Fruit fly (Drosophila melanogaster): Measurements from ENCODE around the gene CG17271.

Gene CG17271

dm6 chr3R:20830153-20830695 lies 8.6 kb upstream of the CG17271 start, which contains the start of gene Adss (continued):
- TF ChIP-seq Blimp-1 (GFP tag; optimal IDR thresholded peaks at IDR 0.05) (no peak), gro (GFP tag; optimal IDR thresholded peaks at IDR 0.05) (peak; percentile 51), ssp (GFP tag; IDR thresholded peaks at IDR 0.05) (no peak), Ssrp (tag; optimal IDR thresholded peaks at IDR 0.05) (no peak), Optix (GFP tag; IDR thresholded peaks at IDR 0.05) (no peak), ara (GFP tag; IDR thresholded peaks at IDR 0.05) (0 out of 2 replicates have a peak, but pooled peaks have one; percentile 41), nom (GFP tag; optimal IDR thresholded peaks at IDR 0.05) (peak; percentile 45), CG3838 (GFP tag; optimal IDR thresholded peaks at IDR 0.05) (no peak), CG10267 (tag; optimal IDR thresholded peaks at IDR 0.05) (peak; percentile 18), Hmx (GFP tag; optimal IDR thresholded peaks at IDR 0.05) (no peak), CG8944 (GFP tag; optimal IDR thresholded peaks at IDR 0.05) (no peak), insv (GFP tag; optimal IDR thresholded peaks at IDR 0.05) (peak in 1 of 2 experiments; percentile 6), BtbVII (GFP tag; optimal IDR thresholded peaks at IDR 0.05) (peak; percentile 43), grn (GFP tag; optimal IDR thresholded peaks at IDR 0.05) (peak; percentile 93), pan (optimal IDR thresholded peaks at IDR 0.05) (no peak), pan (GFP tag; optimal IDR thresholded peaks at IDR 0.05 in 1 of 2, IDR thresholded peaks at IDR 0.05 in 1 of 2) (peak in 1 of 2 experiments; percentile 35), ci (GFP tag; IDR thresholded peaks at IDR 0.05) (peak; percentile 74; the same call in 2 of the 3 replicates), CG14965 (GFP tag; optimal IDR thresholded peaks at IDR 0.05; ENCODE audit: borderline replicate concordance) (no peak), CG15269 (tag; optimal IDR thresholded peaks at IDR 0.05) (no peak), CG17359 (tag; optimal IDR thresholded peaks at IDR 0.05) (peak; percentile 25), oc (tag; optimal IDR thresholded peaks at IDR 0.05) (no peak), az2 (GFP tag; optimal IDR thresholded peaks at IDR 0.05) (no peak), Oli (tag; optimal IDR thresholded peaks at IDR 0.05) (no peak), CHES-1-like (GFP tag; optimal IDR thresholded peaks at IDR 0.05) (peak; percentile 39), CG15073 (GFP tag; optimal IDR thresholded peaks at IDR 0.05) (no peak), Nf-YB (GFP tag; optimal IDR thresholded peaks at IDR 0.05) (no peak), caup (GFP tag; optimal IDR thresholded peaks at IDR 0.05; ENCODE audit: severe bottlenecking) (peak; percentile 46), CG6813 (GFP tag; optimal IDR thresholded peaks at IDR 0.05) (no peak), CG2129 (GFP tag; IDR thresholded peaks at IDR 0.05; ENCODE audit: partially characterized antibody) (no peak), Hr78 (GFP tag; optimal IDR thresholded peaks at IDR 0.05) (no peak), her (GFP tag; optimal IDR thresholded peaks at IDR 0.05) (peak; percentile 59), jumu (GFP tag; optimal IDR thresholded peaks at IDR 0.05) (no peak), CG1024 (GFP tag; IDR thresholded peaks at IDR 0.05) (peak; percentile 44; the same call in 1 of the 2 replicates), ab (GFP tag; optimal IDR thresholded peaks at IDR 0.05) (no peak), tll (GFP tag; optimal IDR thresholded peaks at IDR 0.05) (no peak), CG12071 (GFP tag; optimal IDR thresholded peaks at IDR 0.05) (peak; percentile 43), dm (GFP tag; optimal IDR thresholded peaks at IDR 0.05) (peak; percentile 75), CG4404 (GFP tag; IDR thresholded peaks at IDR 0.05) (no peak), sr (GFP tag; IDR thresholded peaks at IDR 0.05) (peak; percentile 98), CG10321 (GFP tag; IDR thresholded peaks at IDR 0.05) (no peak), slou (GFP tag; optimal IDR thresholded peaks at IDR 0.05) (no peak), en (GFP tag; optimal IDR thresholded peaks at IDR 0.05) (no peak), CG9797 (GFP tag; optimal IDR thresholded peaks at IDR 0.05) (peak; percentile 89), stwl (tag; optimal IDR thresholded peaks at IDR 0.05) (peak; percentile 47), CG3995 (GFP tag; optimal IDR thresholded peaks at IDR 0.05) (no peak), E2f2 (GFP tag; IDR thresholded peaks at IDR 0.05) (no peak; the same call in 1 of the 2 replicates), CG10147 (GFP tag; optimal IDR thresholded peaks at IDR 0.05) (no peak), CG30020 (tag; optimal IDR thresholded peaks at IDR 0.05) (no peak), sens-2 (GFP tag; IDR thresholded peaks at IDR 0.05) (no peak), dysf (GFP tag; IDR thresholded peaks at IDR 0.05) (no peak)
